Fruit fly (Drosophila melanogaster) whole organism, wandering third instar larva: ENCODE data around the gene CG15283.
A peak's percentile ranks its signal among the peaks of the same experiment; 100 is the strongest.

Experiments
- CrebA ChIP-seq: fragments of 200-800 bp; sonication (Bioruptor generic); optimal IDR thresholded peaks from 2 replicates; lab custom pipeline; 2016; ENCODE audit warnings: missing biosample characterization, mild to moderate bottlenecking, missing genetic modification characterization, borderline replicate concordance
- br ChIP-seq: fragments of 200-800 bp; sonication (Bioruptor generic); optimal IDR thresholded peaks from 2 replicates; lab custom pipeline; 2016; ENCODE audit warnings: missing biosample characterization, missing genetic modification characterization
- h ChIP-seq: fragments of 200-800 bp; sonication (Bioruptor generic); optimal IDR thresholded peaks from 3 replicates; lab custom pipeline; 2016; ENCODE audit warnings: missing biosample characterization, mild to moderate bottlenecking, missing genetic modification characterization

DNA sequence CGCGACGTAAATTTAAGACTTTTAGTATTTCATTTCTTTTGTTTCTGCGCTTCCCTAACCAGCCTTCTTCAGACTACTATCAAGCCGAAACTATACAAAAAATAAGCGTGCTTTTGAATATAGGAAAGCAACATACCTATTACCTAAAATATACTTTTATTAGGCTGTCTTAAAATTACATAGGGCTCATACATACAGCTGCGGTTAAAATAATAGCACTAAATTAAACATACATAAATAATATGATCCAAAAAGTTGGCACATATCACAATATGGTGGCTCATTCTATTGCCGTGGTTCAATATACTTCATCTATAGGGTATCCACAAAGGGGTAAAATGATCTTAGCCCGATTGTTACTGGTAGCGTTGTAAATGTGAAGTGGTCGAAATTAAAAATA is 49.7 kb upstream of the CG15283 start:
- TF ChIP-seq CrebA (GFP tag; lab: Kevin White, UChicago) (no peak), br (GFP tag; lab: Kevin White, UChicago) (peak; percentile 28), h (no peak)
